Worm (Caenorhabditis elegans) whole organism, L1 larva: ENCODE results near the gene eor-2.
A peak's percentile ranks its signal among the peaks of the same experiment; 100 is the strongest.

Experiments used
- C34B4.2 ChIP-seq: sonication (generic microtip); optimal IDR thresholded peaks from 2 replicates; lab custom pipeline; 2017; ENCODE audit warnings: mild to moderate bottlenecking, missing genetic modification characterization, missing compliant biosample characterization
- aha-1 ChIP-seq: fragments of 150-350 bp; optimal IDR thresholded peaks from 2 replicates; lab custom pipeline; 2014; ENCODE audit warnings: missing biosample characterization, missing genetic modification characterization
- alr-1 ChIP-seq: fragments of 200-800 bp; sonication (Bioruptor generic); optimal IDR thresholded peaks from 2 replicates; lab custom pipeline; 2018; ENCODE audit warnings: borderline replicate concordance, mild to moderate bottlenecking, missing genetic modification characterization, missing compliant biosample characterization
- ama-1 ChIP-seq: fragments of 150-350 bp; optimal IDR thresholded peaks from 2 replicates; lab custom pipeline; 2014
- ceh-63 ChIP-seq: fragments of 200-800 bp; sonication (Bioruptor generic); optimal IDR thresholded peaks from 2 replicates; lab custom pipeline; 2018; ENCODE audit warnings: mild to moderate bottlenecking, missing genetic modification characterization, missing compliant biosample characterization
- ceh-8 ChIP-seq: fragments of 200-800 bp; sonication (Bioruptor generic); optimal IDR thresholded peaks from 2 replicates; lab custom pipeline; 2018; ENCODE audit warnings: mild to moderate bottlenecking, missing genetic modification characterization, moderate library complexity, missing compliant biosample characterization
- ceh-90 ChIP-seq: sonication (generic microtip); optimal IDR thresholded peaks from 2 replicates; lab custom pipeline; 2016; ENCODE audit warnings: missing genetic modification characterization, missing compliant biosample characterization
- dsc-1 ChIP-seq: sonication (generic microtip); optimal IDR thresholded peaks from 2 replicates; lab custom pipeline; 2016; ENCODE audit warnings: mild to moderate bottlenecking, missing genetic modification characterization, missing compliant biosample characterization
- efl-3 ChIP-seq: fragments of 200-800 bp; sonication (Bioruptor generic); optimal IDR thresholded peaks from 2 replicates; lab custom pipeline; 2018; ENCODE audit warnings: mild to moderate bottlenecking, missing genetic modification characterization, missing compliant biosample characterization
- egl-27 ChIP-seq, 2 experiments: fragments of 150-350 bp in 1 of 2; sonication (generic microtip); optimal IDR thresholded peaks; 3 replicates each; lab custom pipeline; 2017 to 2018; ENCODE audit warnings: missing biosample characterization in 2 of 2, missing genetic modification characterization in 2 of 2, missing genetic modification reagents in 2 of 2
- ets-5 ChIP-seq: fragments of 200-800 bp; sonication (Bioruptor generic); IDR thresholded peaks from 2 replicates; pipeline ENCODE4 v1.3.6; 2022; ENCODE audit warnings: missing genetic modification characterization, missing compliant biosample characterization
- fkh-10 ChIP-seq: sonication (generic microtip); optimal IDR thresholded peaks from 2 replicates; lab custom pipeline; 2017; ENCODE audit warnings: missing biosample characterization, missing genetic modification reagents, missing genetic modification characterization
- fkh-4 ChIP-seq: sonication (generic microtip); optimal IDR thresholded peaks from 2 replicates; lab custom pipeline; 2016; ENCODE audit warnings: missing compliant biosample characterization, missing genetic modification characterization, borderline replicate concordance
- fkh-8 ChIP-seq: sonication (generic microtip); optimal IDR thresholded peaks from 2 replicates; lab custom pipeline; 2016; ENCODE audit warnings: mild to moderate bottlenecking, missing genetic modification characterization, missing compliant biosample characterization
- hlh-17 ChIP-seq: fragments of 200-800 bp; sonication (Bioruptor generic); optimal IDR thresholded peaks from 2 replicates; lab custom pipeline; 2018; ENCODE audit warnings: missing genetic modification characterization, mild to moderate bottlenecking, missing compliant biosample characterization, moderate library complexity, borderline replicate concordance
- hlh-4 ChIP-seq: sonication (generic microtip); optimal IDR thresholded peaks from 2 replicates; lab custom pipeline; 2016; ENCODE audit warnings: mild to moderate bottlenecking, missing genetic modification characterization, missing compliant biosample characterization
- hpl-2 ChIP-seq: fragments of 150-350 bp; optimal IDR thresholded peaks from 2 replicates; lab custom pipeline; 2014; ENCODE audit warnings: missing biosample characterization, missing genetic modification reagents, missing genetic modification characterization
- irx-1 ChIP-seq: sonication (generic microtip); optimal IDR thresholded peaks from 2 replicates; lab custom pipeline; 2016; ENCODE audit warnings: missing genetic modification characterization, missing compliant biosample characterization
- jun-1 ChIP-seq: fragments of 150-350 bp; optimal IDR thresholded peaks from 2 replicates; lab custom pipeline; 2014; ENCODE audit warnings: missing biosample characterization, missing genetic modification reagents, missing genetic modification characterization
- lin-14 ChIP-seq: fragments of 200-800 bp; sonication (Bioruptor generic); optimal IDR thresholded peaks from 2 replicates; lab custom pipeline; 2018; ENCODE audit warnings: mild to moderate bottlenecking, missing genetic modification characterization, moderate library complexity, missing compliant biosample characterization
- lin-35 ChIP-seq, 2 experiments: fragments of 150-350 bp; optimal IDR thresholded peaks; 2 replicates each; lab custom pipeline; 2014; ENCODE audit warnings: missing biosample characterization in 2 of 2, missing genetic modification characterization in 2 of 2, missing genetic modification reagents in 2 of 2
- lin-39 ChIP-seq: fragments of 150-350 bp; optimal IDR thresholded peaks from 2 replicates; lab custom pipeline; 2014; ENCODE audit warnings: missing biosample characterization, missing genetic modification reagents, missing genetic modification characterization
- lir-3 ChIP-seq: sonication (generic microtip); optimal IDR thresholded peaks from 2 replicates; lab custom pipeline; 2016; ENCODE audit warnings: mild to moderate bottlenecking, missing genetic modification characterization, moderate library complexity, missing compliant biosample characterization; ENCODE audit not compliant: poor library complexity
- mdl-1 ChIP-seq, 2 experiments: fragments of 150-350 bp; optimal IDR thresholded peaks; 2 replicates each; lab custom pipeline; 2014 to 2017; ENCODE audit warnings: missing biosample characterization in 2 of 2, missing genetic modification characterization in 2 of 2, inconsistent platforms in 1 of 2
- mef-2 ChIP-seq: fragments of 150-350 bp; optimal IDR thresholded peaks from 2 replicates; lab custom pipeline; 2014; ENCODE audit warnings: missing biosample characterization, missing genetic modification characterization
- nhr-11 ChIP-seq: fragments of 150-350 bp; optimal IDR thresholded peaks from 2 replicates; lab custom pipeline; 2014; ENCODE audit warnings: missing biosample characterization, missing genetic modification characterization
- nhr-12 ChIP-seq: sonication (generic microtip); optimal IDR thresholded peaks from 2 replicates; lab custom pipeline; 2017; ENCODE audit warnings: missing biosample characterization, missing genetic modification characterization
- nhr-28 ChIP-seq: fragments of 150-350 bp; optimal IDR thresholded peaks from 2 replicates; lab custom pipeline; 2014; ENCODE audit warnings: missing biosample characterization, missing genetic modification characterization
- nhr-71 ChIP-seq: sonication (generic microtip); optimal IDR thresholded peaks from 2 replicates; lab custom pipeline; 2016; ENCODE audit warnings: mild to moderate bottlenecking, missing genetic modification characterization, moderate library complexity, missing compliant biosample characterization
- nhr-84 ChIP-seq: sonication (generic microtip); optimal IDR thresholded peaks from 2 replicates; lab custom pipeline; 2017; ENCODE audit warnings: missing biosample characterization, missing genetic modification characterization
- nhr-90 ChIP-seq: sonication (generic microtip); optimal IDR thresholded peaks from 2 replicates; lab custom pipeline; 2016; ENCODE audit warnings: mild to moderate bottlenecking, missing genetic modification characterization, missing compliant biosample characterization; ENCODE audit not compliant: poor library complexity
- pag-3 ChIP-seq: sonication (generic microtip); optimal IDR thresholded peaks from 2 replicates; lab custom pipeline; 2017; ENCODE audit warnings: missing genetic modification characterization, mild to moderate bottlenecking, missing compliant biosample characterization, antibody characterized with exemption, borderline replicate concordance; ENCODE audit not compliant: insufficient read depth
- rnt-1 ChIP-seq: sonication (generic microtip); optimal IDR thresholded peaks from 2 replicates; lab custom pipeline; 2016; ENCODE audit warnings: mild to moderate bottlenecking, missing genetic modification characterization, moderate library complexity, missing compliant biosample characterization
- skn-1 ChIP-seq: fragments of 150-350 bp; optimal IDR thresholded peaks from 2 replicates; lab custom pipeline; 2014; ENCODE audit warnings: missing biosample characterization, missing genetic modification characterization
- snpc-4 ChIP-seq: fragments of 150-350 bp; optimal IDR thresholded peaks from 2 replicates; lab custom pipeline; 2014; ENCODE audit warnings: missing biosample characterization, missing genetic modification characterization
- sox-4 ChIP-seq: sonication (generic microtip); optimal IDR thresholded peaks from 2 replicates; lab custom pipeline; 2016; ENCODE audit warnings: missing genetic modification characterization, missing compliant biosample characterization
- sptf-1 ChIP-seq: fragments of 150-350 bp; optimal IDR thresholded peaks from 2 replicates; lab custom pipeline; 2014; ENCODE audit warnings: missing biosample characterization, missing genetic modification characterization
- tbx-2 ChIP-seq: sonication (generic microtip); optimal IDR thresholded peaks from 2 replicates; lab custom pipeline; 2016; ENCODE audit warnings: missing genetic modification characterization, missing compliant biosample characterization
- tlp-1 ChIP-seq: fragments of 150-350 bp; optimal IDR thresholded peaks from 2 replicates; lab custom pipeline; 2014; ENCODE audit warnings: missing biosample characterization, missing genetic modification characterization
- unc-130 ChIP-seq: fragments of 150-350 bp; optimal IDR thresholded peaks from 2 replicates; lab custom pipeline; 2017; ENCODE audit warnings: missing biosample characterization, missing genetic modification characterization, inconsistent platforms
- unc-62 ChIP-seq: fragments of 150-350 bp; optimal IDR thresholded peaks from 2 replicates; lab custom pipeline; 2014; ENCODE audit warnings: missing biosample characterization, missing genetic modification reagents, missing genetic modification characterization
- unc-86 ChIP-seq: sonication (generic microtip); optimal IDR thresholded peaks from 2 replicates; lab custom pipeline; 2016; ENCODE audit warnings: missing genetic modification characterization, missing compliant biosample characterization
- unc-98 ChIP-seq: fragments of 200-800 bp; sonication (Bioruptor generic); IDR thresholded peaks from 2 replicates; pipeline ENCODE4 v1.3.6; 2022; ENCODE audit warnings: missing genetic modification characterization, missing compliant biosample characterization
- vab-15 ChIP-seq: sonication (generic microtip); optimal IDR thresholded peaks from 2 replicates; lab custom pipeline; 2017; ENCODE audit warnings: missing genotype, mild to moderate bottlenecking, missing genetic modification characterization, missing compliant biosample characterization
- zag-1 ChIP-seq: fragments of 150-350 bp; optimal IDR thresholded peaks from 2 replicates; lab custom pipeline; 2014; ENCODE audit warnings: missing biosample characterization, missing genetic modification characterization

Gene eor-2

ce11 chrX:14589051-14589736, 13.6 kb upstream of the eor-2 start, which contains the start of the genes C44H4.4 and tap-1 (continued):
- TF ChIP-seq unc-86 (no peak), nhr-71 (peak; percentile 20), irx-1 (tag; lab: Kevin White, UChicago) (no peak), pag-3 (no peak), sptf-1 (tag; lab: Kevin White, UChicago) (no peak), nhr-12 (tag; lab: Kevin White, UChicago) (no peak), nhr-28 (no peak), vab-15 (tag; lab: Kevin White, UChicago) (no peak), unc-98 (GFP tag; lab: Robert Waterston, UW) (no peak), mdl-1 (tag; optimal IDR thresholded peaks at IDR 0.05; lab: Kevin White, UChicago) (peak in 1 of 2 experiments; percentile 26), hpl-2 (GFP tag; lab: Kevin White, UChicago) (no peak), C34B4.2 (tag; lab: Kevin White, UChicago) (no peak), jun-1 (tag; lab: Kevin White, UChicago) (no peak), lin-35 (GFP tag; optimal IDR thresholded peaks at IDR 0.05; lab: Kevin White, UChicago) (peak in 1 of 2 experiments; percentile 21), snpc-4 (no peak), efl-3 (GFP tag; lab: Kevin White, UChicago) (no peak), hlh-17 (GFP tag; lab: Kevin White, UChicago) (no peak), nhr-11 (tag; lab: Kevin White, UChicago) (no peak), ama-1 (lab: Kevin White, UChicago) (no peak), rnt-1 (tag; lab: Kevin White, UChicago) (no peak), alr-1 (no peak), lir-3 (tag; lab: Kevin White, UChicago) (no peak), hlh-4 (tag; lab: Kevin White, UChicago) (no peak), mef-2 (tag; lab: Kevin White, UChicago) (no peak), fkh-8 (peak; percentile 1), nhr-90 (tag; lab: Kevin White, UChicago) (no peak), tbx-2 (tag; lab: Kevin White, UChicago) (no peak), tlp-1 (tag; lab: Kevin White, UChicago) (no peak), zag-1 (tag; lab: Kevin White, UChicago) (no peak), unc-130 (no peak), skn-1 (tag; lab: Kevin White, UChicago) (peak; percentile 6), unc-62 (no peak)

DNA sequence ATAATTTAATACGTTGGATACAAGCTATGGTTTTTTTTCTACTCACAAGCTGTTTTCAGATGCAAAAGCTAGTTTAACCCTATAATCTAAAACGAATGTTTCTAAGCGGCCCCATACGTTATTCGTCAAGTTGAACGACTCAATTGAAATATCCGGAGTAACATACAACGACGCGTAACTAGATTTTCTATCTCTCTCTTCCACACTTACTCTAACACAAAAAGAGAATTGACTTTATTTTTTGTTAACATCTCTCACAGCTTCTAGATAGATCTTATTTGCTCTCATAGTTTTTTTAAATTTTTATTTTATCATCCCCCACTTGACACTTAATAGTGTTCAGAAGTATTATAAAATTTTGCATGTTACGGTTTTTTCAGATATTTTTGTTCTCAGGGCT, 9.6 kb upstream of the eor-2 start:
- TF ChIP-seq aha-1 (tag; lab: Kevin White, UChicago), result no peak
- peak; percentile 91 for TF ChIP-seq fkh-10 (GFP tag; lab: Kevin White, UChicago)
- TF ChIP-seq dsc-1, result peak; percentile 90
- TF ChIP-seq nhr-71, result peak; percentile 2
- TF ChIP-seq ets-5 (GFP tag; lab: Robert Waterston, UW), result no peak
- TF ChIP-seq lin-14, result peak; percentile 70
- TF ChIP-seq fkh-4, result peak; percentile 36
- TF ChIP-seq jun-1 (tag; lab: Kevin White, UChicago), result no peak

ce11 chrX:14594825-14595224, 8.0 kb upstream of the eor-2 start, which contains the start of gene C44H4.8:
Gene C44H4.8 (plus strand): TSS chrX:14595125.
- TF ChIP-seq nhr-84 (tag; lab: Kevin White, UChicago) (no peak), skn-1 (tag; lab: Kevin White, UChicago) (no peak), lin-14 (no peak), lin-35 (GFP tag; optimal IDR thresholded peaks at IDR 0.05; lab: Kevin White, UChicago) (no peak), rnt-1 (tag; lab: Kevin White, UChicago) (no peak), sox-4 (tag; lab: Kevin White, UChicago) (no peak), unc-62 (no peak), lin-39 (tag; lab: Kevin White, UChicago) (no peak), mef-2 (tag; lab: Kevin White, UChicago) (no peak), alr-1 (no peak), egl-27 (tag; optimal IDR thresholded peaks at IDR 0.05; lab: Kevin White, UChicago) (no peak), ceh-90 (tag; lab: Kevin White, UChicago) (no peak), ceh-63 (GFP tag; lab: Kevin White, UChicago) (no peak), ceh-8 (GFP tag; lab: Kevin White, UChicago) (no peak)
